Fruit fly (Drosophila melanogaster): Measurements from ENCODE around the gene tara.

dm6 chr3R:16240478-16241101, 15.1 kb downstream of the tara start:
- TF ChIP-seq caup (GFP tag; optimal IDR thresholded peaks at IDR 0.05; ENCODE audit: severe bottlenecking) (no peak), Mes4 (GFP tag; optimal IDR thresholded peaks at IDR 0.05) (no peak), crol (GFP tag; IDR thresholded peaks at IDR 0.05) (no peak), fu2 (GFP tag; optimal IDR thresholded peaks at IDR 0.05) (no peak), tll (GFP tag; optimal IDR thresholded peaks at IDR 0.05) (no peak), en (GFP tag; optimal IDR thresholded peaks at IDR 0.05) (no peak), pnt (GFP tag; optimal IDR thresholded peaks at IDR 0.05) (no peak), CG6683 (GFP tag; optimal IDR thresholded peaks at IDR 0.05) (no peak), CG12769 (tag; optimal IDR thresholded peaks at IDR 0.05) (no peak), CG17829 (tag; optimal IDR thresholded peaks at IDR 0.05) (no peak), Dfd (GFP tag; optimal IDR thresholded peaks at IDR 0.05) (no peak), esg (GFP tag; conservative IDR thresholded peaks at IDR 0.05) (no peak)
